Fruit fly (Drosophila melanogaster) whole organism, embryonic: ENCODE results near the gene gdl.
A peak's percentile ranks its signal among the peaks of the same experiment; 100 is the strongest.

Source experiments
- BtbVII ChIP-seq: fragments of 200-800 bp; sonication (Bioruptor generic); optimal IDR thresholded peaks from 3 replicates; lab custom pipeline; 2017; ENCODE audit warnings: missing biosample characterization, mild to moderate bottlenecking, missing genetic modification characterization
- Bteb2 ChIP-seq: fragments of 200-800 bp; sonication (Bioruptor generic); optimal IDR thresholded peaks from 2 replicates; lab custom pipeline; 2016; ENCODE audit warnings: missing biosample characterization, missing genetic modification characterization
- CG13296 ChIP-seq: fragments of 200-800 bp; sonication (Bioruptor generic); optimal IDR thresholded peaks from 3 replicates; lab custom pipeline; 2018; ENCODE audit warnings: missing biosample characterization, mild to moderate bottlenecking, missing genetic modification characterization
- CG13624 ChIP-seq: fragments of 200-800 bp; sonication (Bioruptor generic); optimal IDR thresholded peaks from 2 replicates; lab custom pipeline; 2016; ENCODE audit warnings: missing biosample characterization, missing genetic modification characterization
- CG14965 ChIP-seq: fragments of 200-800 bp; sonication (Bioruptor generic); optimal IDR thresholded peaks from 2 replicates; lab custom pipeline; 2016; ENCODE audit warnings: missing biosample characterization, missing genetic modification characterization, borderline replicate concordance
- CG15514 ChIP-seq: fragments of 200-800 bp; sonication (Bioruptor generic); optimal IDR thresholded peaks from 3 replicates; lab custom pipeline; 2017; ENCODE audit warnings: missing biosample characterization, missing genetic modification characterization, mild to moderate bottlenecking, moderate library complexity, missing genetic modification reagents
- CG17186 ChIP-seq: fragments of 200-800 bp; sonication (Bioruptor generic); optimal IDR thresholded peaks from 3 replicates; lab custom pipeline; 2017; ENCODE audit warnings: missing biosample characterization, missing genetic modification reagents, missing genetic modification characterization
- CG31224 ChIP-seq: fragments of 200-800 bp; sonication (Bioruptor generic); IDR thresholded peaks from 2 replicates; pipeline ENCODE4 v1.3.6; 2022; ENCODE audit warnings: missing biosample characterization, missing genetic modification characterization
- CG32532 ChIP-seq: fragments of 200-800 bp; sonication (Bioruptor generic); IDR thresholded peaks from 2 replicates; pipeline ENCODE4 v1.3.6; 2022; ENCODE audit warnings: missing biosample characterization, missing genetic modification characterization
- CG3407 ChIP-seq: fragments of 200-800 bp; sonication (Bioruptor generic); optimal IDR thresholded peaks from 2 replicates; lab custom pipeline; 2018; ENCODE audit warnings: missing biosample characterization, mild to moderate bottlenecking, missing genetic modification characterization
- CG3995 ChIP-seq: fragments of 200-800 bp; sonication (Bioruptor generic); optimal IDR thresholded peaks from 3 replicates; lab custom pipeline; 2016; ENCODE audit warnings: missing biosample characterization, missing genetic modification characterization
- CG4617 ChIP-seq: fragments of 200-800 bp; sonication (Bioruptor generic); optimal IDR thresholded peaks from 3 replicates; lab custom pipeline; 2016; ENCODE audit warnings: missing biosample characterization, missing genetic modification characterization, borderline replicate concordance
- CG5180 ChIP-seq: fragments of 200-800 bp; sonication (Bioruptor generic); optimal IDR thresholded peaks from 3 replicates; lab custom pipeline; 2017; ENCODE audit warnings: missing biosample characterization, missing genetic modification characterization, mild to moderate bottlenecking, moderate library complexity, missing genetic modification reagents
- CG6765 ChIP-seq: fragments of 200-800 bp; sonication (Bioruptor generic); optimal IDR thresholded peaks from 3 replicates; lab custom pipeline; 2017; ENCODE audit warnings: missing biosample characterization, mild to moderate bottlenecking, missing genetic modification characterization
- CG6854 ChIP-seq: fragments of 200-800 bp; sonication (Bioruptor generic); optimal IDR thresholded peaks from 3 replicates; lab custom pipeline; 2017; ENCODE audit warnings: missing biosample characterization, mild to moderate bottlenecking, missing genetic modification characterization
- CG7271 ChIP-seq: fragments of 200-800 bp; sonication (Bioruptor generic); optimal IDR thresholded peaks from 2 replicates; lab custom pipeline; 2018; ENCODE audit warnings: missing biosample characterization, mild to moderate bottlenecking, missing genetic modification characterization, moderate library complexity
- CG8765 ChIP-seq: fragments of 200-800 bp; sonication (Bioruptor generic); IDR thresholded peaks from 2 replicates; pipeline ENCODE4 v1.3.6; 2022; ENCODE audit warnings: missing biosample characterization, missing genetic modification characterization
- CG9797 ChIP-seq: fragments of 200-800 bp; sonication (Bioruptor generic); optimal IDR thresholded peaks from 3 replicates; lab custom pipeline; 2018; ENCODE audit warnings: missing biosample characterization, mild to moderate bottlenecking, missing genetic modification characterization
- Dbx ChIP-seq: fragments of 200-800 bp; sonication (Bioruptor generic); IDR thresholded peaks from 3 replicates; pipeline ENCODE4 v1.3.6; 2022; ENCODE audit warnings: missing biosample characterization, missing genetic modification characterization
- Dll ChIP-seq: fragments of 200-800 bp; sonication (Bioruptor generic); IDR thresholded peaks from 4 replicates; pipeline ENCODE4 v1.3.6; 2022; ENCODE audit warnings: missing biosample characterization, missing genetic modification characterization; ENCODE audit not compliant: partially characterized antibody
- Drgx ChIP-seq: fragments of 200-800 bp; sonication (Bioruptor generic); IDR thresholded peaks from 2 replicates; pipeline ENCODE4 v1.3.6; 2022; ENCODE audit warnings: missing biosample characterization, missing genetic modification characterization
- Eip74EF ChIP-seq, 2 experiments: fragments of 200-800 bp in 1 of 2; fragments of >200 bp in 1 of 2; sonication (Bioruptor generic) in 1 of 2; optimal IDR thresholded peaks; 2 replicates each; lab custom pipeline; 2017 to 2019; ENCODE audit warnings: missing biosample characterization in 2 of 2, missing genetic modification characterization in 2 of 2, mild to moderate bottlenecking in 1 of 2, moderate library complexity in 1 of 2
- Fer1 ChIP-seq: fragments of 200-800 bp; sonication (Bioruptor generic); optimal IDR thresholded peaks from 2 replicates; lab custom pipeline; 2017; ENCODE audit warnings: missing biosample characterization, mild to moderate bottlenecking, missing genetic modification characterization
- Hr51 ChIP-seq, 2 experiments: fragments of 200-800 bp; sonication (Bioruptor generic); optimal IDR thresholded peaks; 2 replicates in 1 of 2; 3 replicates in 1 of 2; lab custom pipeline; 2016 to 2018; ENCODE audit warnings: missing biosample characterization in 2 of 2, missing genetic modification characterization in 2 of 2, mild to moderate bottlenecking in 1 of 2, moderate library complexity in 1 of 2
- Jarid2 ChIP-seq: fragments of 200-800 bp; sonication (Bioruptor generic); optimal IDR thresholded peaks from 3 replicates; lab custom pipeline; 2017; ENCODE audit warnings: mild to moderate bottlenecking, missing biosample characterization, missing genetic modification reagents, missing genetic modification characterization
- Nf-YB ChIP-seq: fragments of 200-800 bp; sonication (Bioruptor generic); optimal IDR thresholded peaks from 3 replicates; lab custom pipeline; 2019; ENCODE audit warnings: missing biosample characterization, mild to moderate bottlenecking, missing genetic modification characterization, moderate library complexity
- Oaz ChIP-seq: fragments of 200-800 bp; sonication (Bioruptor generic); IDR thresholded peaks from 2 replicates; pipeline ENCODE4 v1.3.6; 2022; ENCODE audit warnings: missing biosample characterization, missing genetic modification characterization
- ac ChIP-seq: fragments of 200-800 bp; sonication (Bioruptor generic); optimal IDR thresholded peaks from 3 replicates; lab custom pipeline; 2017; ENCODE audit warnings: missing biosample characterization, mild to moderate bottlenecking, missing genetic modification characterization
- cg ChIP-seq: fragments of 200-800 bp; sonication (Bioruptor generic); optimal IDR thresholded peaks from 3 replicates; lab custom pipeline; 2019; ENCODE audit warnings: missing biosample characterization, mild to moderate bottlenecking, missing genetic modification characterization, moderate library complexity
- crol ChIP-seq: fragments of 200-800 bp; sonication (Bioruptor generic); IDR thresholded peaks from 2 replicates; pipeline ENCODE4 v1.3.6; 2022; ENCODE audit warnings: missing biosample characterization, missing genetic modification characterization
- crp ChIP-seq, 2 experiments: fragments of 200-800 bp; sonication (Bioruptor generic); optimal IDR thresholded peaks; 2 replicates in 1 of 2; 3 replicates in 1 of 2; lab custom pipeline; 2017; ENCODE audit warnings: missing biosample characterization in 2 of 2, missing genetic modification characterization in 2 of 2, mild to moderate bottlenecking in 1 of 2, moderate library complexity in 1 of 2
- cwo ChIP-seq: fragments of 200-800 bp; sonication (Bioruptor generic); optimal IDR thresholded peaks from 3 replicates; lab custom pipeline; 2017; ENCODE audit warnings: missing biosample characterization, missing genetic modification characterization, mild to moderate bottlenecking, moderate library complexity, missing genetic modification reagents
- eyg ChIP-seq: fragments of 200-800 bp; sonication (Bioruptor generic); optimal IDR thresholded peaks from 3 replicates; lab custom pipeline; 2016; ENCODE audit warnings: missing biosample characterization, missing genetic modification characterization
- hb ChIP-seq: fragments of 200-800 bp; sonication (Bioruptor generic); IDR thresholded peaks from 3 replicates; pipeline ENCODE4 v1.3.6; 2022; ENCODE audit warnings: missing biosample characterization, missing genetic modification characterization; ENCODE audit not compliant: partially characterized antibody
- kay ChIP-seq: fragments of 200-800 bp; sonication (Bioruptor generic); optimal IDR thresholded peaks from 2 replicates; lab custom pipeline; 2016; ENCODE audit warnings: missing biosample characterization, missing genetic modification characterization
- mirr ChIP-seq: fragments of 200-800 bp; sonication (Bioruptor generic); optimal IDR thresholded peaks from 3 replicates; lab custom pipeline; 2018; ENCODE audit warnings: missing biosample characterization, mild to moderate bottlenecking, missing genetic modification characterization
- nerfin-2 ChIP-seq: fragments of 200-800 bp; sonication (Bioruptor generic); IDR thresholded peaks from 2 replicates; pipeline ENCODE4 v1.3.6; 2022; ENCODE audit warnings: missing biosample characterization, missing genetic modification characterization; ENCODE audit not compliant: partially characterized antibody
- phol ChIP-seq: fragments of 200-800 bp; sonication (Bioruptor generic); optimal IDR thresholded peaks from 3 replicates; lab custom pipeline; 2018; ENCODE audit warnings: missing biosample characterization, mild to moderate bottlenecking, missing genetic modification characterization, moderate library complexity
- pita ChIP-seq: fragments of 200-800 bp; sonication (Bioruptor generic); optimal IDR thresholded peaks from 2 replicates; lab custom pipeline; 2017; ENCODE audit warnings: missing biosample characterization, mild to moderate bottlenecking, missing genetic modification characterization
- slp2 ChIP-seq: fragments of 200-800 bp; sonication (Bioruptor generic); optimal IDR thresholded peaks from 2 replicates; lab custom pipeline; 2016; ENCODE audit warnings: missing biosample characterization, missing genetic modification characterization
- sqz ChIP-seq: fragments of 200-800 bp; sonication (Bioruptor generic); optimal IDR thresholded peaks from 3 replicates; lab custom pipeline; 2018; ENCODE audit warnings: missing biosample characterization, mild to moderate bottlenecking, missing genetic modification characterization
- vvl ChIP-seq: fragments of 200-800 bp; sonication (Bioruptor generic); IDR thresholded peaks from 2 replicates; pipeline ENCODE4 v1.3.6; 2022; ENCODE audit warnings: missing biosample characterization, missing genetic modification characterization
- wdn ChIP-seq: fragments of 200-800 bp; sonication (Bioruptor generic); IDR thresholded peaks from 2 replicates; pipeline ENCODE4 v1.3.6; 2022; ENCODE audit warnings: missing biosample characterization, missing genetic modification characterization
- wek ChIP-seq: fragments of 200-800 bp; sonication (Bioruptor generic); optimal IDR thresholded peaks from 3 replicates; lab custom pipeline; 2018; ENCODE audit warnings: missing biosample characterization, mild to moderate bottlenecking, missing genetic modification characterization, moderate library complexity

Gene gdl

dm6 chr3L:15553993-15554644 lies 44.9 kb downstream of the gdl start, which contains the start of gene AGO2 (continued):
- TF ChIP-seq CG3995 (GFP tag; lab: Kevin White, UChicago) (no peak), CG3407 (GFP tag; lab: Kevin White, UChicago) (no peak), CG8765 (GFP tag; lab: Robert Waterston, UW) (no peak), CG32532 (GFP tag; lab: Robert Waterston, UW) (no peak), sqz (GFP tag; lab: Kevin White, UChicago) (no peak), nerfin-2 (GFP tag; lab: Robert Waterston, UW) (peak; percentile 73; the same call in 1 of the 2 replicates), Drgx (GFP tag; lab: Robert Waterston, UW) (peak; percentile 89), CG7271 (tag; lab: Kevin White, UChicago) (peak; percentile 48), CG4617 (GFP tag; lab: Kevin White, UChicago) (peak; percentile 93), CG6765 (GFP tag; lab: Kevin White, UChicago) (peak; percentile 24), Dbx (GFP tag; lab: Robert Waterston, UW) (0 out of 3 replicates have a peak, but pooled peaks have one; percentile 34), eyg (peak; percentile 0), phol (tag; lab: Kevin White, UChicago) (peak; percentile 90), Dll (GFP tag; lab: Robert Waterston, UW) (peak; percentile 73), mirr (GFP tag; lab: Kevin White, UChicago) (peak; percentile 32), CG14965 (GFP tag; lab: Kevin White, UChicago) (no peak), CG13624 (GFP tag; lab: Kevin White, UChicago) (peak; percentile 92), CG31224 (GFP tag; lab: Robert Waterston, UW) (no peak), cwo (GFP tag; lab: Kevin White, UChicago) (peak; percentile 19), CG17186 (GFP tag; lab: Kevin White, UChicago) (peak; percentile 66), CG5180 (GFP tag; lab: Kevin White, UChicago) (peak; percentile 11), crp (GFP tag; optimal IDR thresholded peaks at IDR 0.05; lab: Kevin White, UChicago) (peak in 1 of 2 experiments; percentile 26), Bteb2 (GFP tag; lab: Kevin White, UChicago) (no peak), Hr51 (GFP tag; optimal IDR thresholded peaks at IDR 0.05; lab: Kevin White, UChicago) (peak in 1 of 2 experiments; percentile 61), ac (peak; percentile 55), Eip74EF (GFP tag; optimal IDR thresholded peaks at IDR 0.05; lab: Kevin White, UChicago) (peak in 1 of 2 experiments; percentile 29), Oaz (GFP tag; lab: Robert Waterston, UW) (no peak), crol (GFP tag; lab: Robert Waterston, UW) (no peak), CG9797 (GFP tag; lab: Kevin White, UChicago) (peak; percentile 53), kay (GFP tag; lab: Kevin White, UChicago) (peak; percentile 91), Nf-YB (GFP tag; lab: Kevin White, UChicago) (no peak), CG13296 (GFP tag; lab: Kevin White, UChicago) (peak; percentile 28), Fer1 (peak; percentile 13), pita (GFP tag; lab: Kevin White, UChicago) (peak; percentile 62), CG6854 (peak; percentile 3), CG15514 (GFP tag; lab: Kevin White, UChicago) (peak; percentile 66), cg (GFP tag; lab: Kevin White, UChicago) (peak; percentile 52), BtbVII (GFP tag; lab: Kevin White, UChicago) (peak; percentile 9), wek (GFP tag; lab: Kevin White, UChicago) (peak; percentile 17), Jarid2 (GFP tag; lab: Kevin White, UChicago) (peak; percentile 38), hb (GFP tag; lab: Robert Waterston, UW) (peak; percentile 68; the same call in 2 of the 3 replicates), wdn (GFP tag; lab: Robert Waterston, UW) (no peak), vvl (peak; percentile 34; the same call in 1 of the 2 replicates), slp2 (GFP tag; lab: Kevin White, UChicago) (no peak)
- TF ChIP-seq, all 482 proteins: peak for 142
